Worm (Caenorhabditis elegans) whole organism, L3 larva: ENCODE data around the gene F09E10.7.

Experiments used
- R02D3.7 ChIP-seq: fragments of 150-350 bp; optimal IDR thresholded peaks from 2 replicates; lab custom pipeline; 2014; ENCODE audit warnings: missing biosample characterization, missing genetic modification characterization
- ZK546.5 ChIP-seq: sonication (generic microtip); optimal IDR thresholded peaks from 2 replicates; lab custom pipeline; 2017; ENCODE audit warnings: missing biosample characterization, missing genetic modification characterization
- aly-2 ChIP-seq: fragments of 150-350 bp; optimal IDR thresholded peaks from 2 replicates; lab custom pipeline; 2014; ENCODE audit warnings: missing biosample characterization, missing genetic modification characterization
- ama-1 ChIP-seq: fragments of 150-350 bp; optimal IDR thresholded peaks from 2 replicates; lab custom pipeline; 2018
- ceh-16 ChIP-seq: sonication (generic microtip); optimal IDR thresholded peaks from 2 replicates; lab custom pipeline; 2017; ENCODE audit warnings: missing biosample characterization, missing genetic modification characterization
- ceh-28 ChIP-seq: fragments of 150-350 bp; optimal IDR thresholded peaks from 2 replicates; lab custom pipeline; 2014; ENCODE audit warnings: missing biosample characterization, missing genetic modification reagents, missing genetic modification characterization
- ceh-82 ChIP-seq: fragments of 150-350 bp; optimal IDR thresholded peaks from 2 replicates; lab custom pipeline; 2014; ENCODE audit warnings: missing biosample characterization, missing genetic modification characterization
- ceh-9 ChIP-seq: sonication (generic microtip); optimal IDR thresholded peaks from 2 replicates; lab custom pipeline; 2018; ENCODE audit warnings: missing biosample characterization, missing genetic modification characterization
- daf-12 ChIP-seq: fragments of 150-350 bp; optimal IDR thresholded peaks from 2 replicates; lab custom pipeline; 2014; ENCODE audit warnings: missing biosample characterization, missing genetic modification reagents, missing genetic modification characterization
- egl-27 ChIP-seq: sonication (generic microtip); optimal IDR thresholded peaks from 4 replicates; lab custom pipeline; 2017; ENCODE audit warnings: missing biosample characterization, missing genetic modification reagents, missing genetic modification characterization
- egl-5 ChIP-seq: fragments of 150-350 bp; optimal IDR thresholded peaks from 2 replicates; lab custom pipeline; 2017; ENCODE audit warnings: missing biosample characterization, missing genetic modification reagents, missing genetic modification characterization, inconsistent platforms
- elt-1 ChIP-seq: fragments of 150-350 bp; optimal IDR thresholded peaks from 2 replicates; lab custom pipeline; 2014; ENCODE audit warnings: missing biosample characterization, missing genetic modification characterization
- elt-2 ChIP-seq: sonication (generic microtip); optimal IDR thresholded peaks from 2 replicates; lab custom pipeline; 2016; ENCODE audit warnings: missing genetic modification reagents, mild to moderate bottlenecking, missing genetic modification characterization, missing compliant biosample characterization
- elt-3 ChIP-seq, 3 experiments: fragments of 150-350 bp in 1 of 3; sonication (generic microtip) in 2 of 3; optimal IDR thresholded peaks; 2 replicates in 2 of 3; 4 replicates in 1 of 3; lab custom pipeline; 2014 to 2017; ENCODE audit warnings: missing biosample characterization in 3 of 3, missing genetic modification characterization in 3 of 3
- eor-1 ChIP-seq, 2 experiments: fragments of 150-350 bp; optimal IDR thresholded peaks; 2 replicates each; lab custom pipeline; 2014 to 2018; ENCODE audit warnings: missing biosample characterization in 2 of 2, missing genetic modification characterization in 2 of 2
- fkh-10 ChIP-seq: sonication (generic microtip); optimal IDR thresholded peaks from 2 replicates; lab custom pipeline; 2017; ENCODE audit warnings: missing biosample characterization, missing genetic modification reagents, missing genetic modification characterization
- fkh-2 ChIP-seq: fragments of 150-350 bp; optimal IDR thresholded peaks from 2 replicates; lab custom pipeline; 2014; ENCODE audit warnings: missing biosample characterization, missing genetic modification reagents, missing genetic modification characterization
- fos-1 ChIP-seq: fragments of 150-350 bp; optimal IDR thresholded peaks from 2 replicates; lab custom pipeline; 2014; ENCODE audit warnings: missing biosample characterization, missing genetic modification characterization
- hmg-11 ChIP-seq: sonication (generic microtip); optimal IDR thresholded peaks from 2 replicates; lab custom pipeline; 2016; ENCODE audit warnings: missing genetic modification characterization, missing compliant biosample characterization
- jun-1 ChIP-seq: fragments of 150-350 bp; optimal IDR thresholded peaks from 2 replicates; lab custom pipeline; 2014; ENCODE audit warnings: missing biosample characterization, missing genetic modification reagents, missing genetic modification characterization
- lin-15B ChIP-seq: fragments of 150-350 bp; optimal IDR thresholded peaks from 2 replicates; lab custom pipeline; 2014; ENCODE audit warnings: missing biosample characterization, missing genetic modification characterization
- lin-39 ChIP-seq: fragments of 150-350 bp; optimal IDR thresholded peaks from 2 replicates; lab custom pipeline; 2018; ENCODE audit warnings: missing biosample characterization, missing genetic modification reagents, missing genetic modification characterization
- mdl-1 ChIP-seq: fragments of 150-350 bp; optimal IDR thresholded peaks from 2 replicates; lab custom pipeline; 2014; ENCODE audit warnings: missing biosample characterization, missing genetic modification characterization
- mml-1 ChIP-seq: fragments of 150-350 bp; sonication (generic microtip); optimal IDR thresholded peaks from 3 replicates; lab custom pipeline; 2014; ENCODE audit warnings: missing biosample characterization, missing genetic modification characterization
- nfya-1 ChIP-seq: sonication (generic microtip); optimal IDR thresholded peaks from 2 replicates; lab custom pipeline; 2017; ENCODE audit warnings: missing genetic modification characterization, mild to moderate bottlenecking, missing compliant biosample characterization, antibody characterized with exemption, moderate library complexity; ENCODE audit not compliant: insufficient read depth
- nhr-11 ChIP-seq: fragments of 150-350 bp; optimal IDR thresholded peaks from 2 replicates; lab custom pipeline; 2014; ENCODE audit warnings: missing biosample characterization, missing genetic modification characterization
- nhr-12 ChIP-seq: fragments of 150-350 bp; optimal IDR thresholded peaks from 2 replicates; lab custom pipeline; 2014; ENCODE audit warnings: missing biosample characterization, missing genetic modification characterization
- nhr-23 ChIP-seq: fragments of 150-350 bp; optimal IDR thresholded peaks from 2 replicates; lab custom pipeline; 2014; ENCODE audit warnings: missing biosample characterization, missing genetic modification reagents, missing genetic modification characterization
- nhr-237 ChIP-seq: fragments of 150-350 bp; optimal IDR thresholded peaks from 2 replicates; lab custom pipeline; 2014; ENCODE audit warnings: missing biosample characterization, missing genetic modification characterization
- nhr-25 ChIP-seq: sonication (generic microtip); optimal IDR thresholded peaks from 2 replicates; lab custom pipeline; 2017; ENCODE audit warnings: missing biosample characterization, missing genetic modification characterization
- nhr-28 ChIP-seq: fragments of 150-350 bp; optimal IDR thresholded peaks from 2 replicates; lab custom pipeline; 2014; ENCODE audit warnings: missing biosample characterization, missing genetic modification characterization
- nhr-43 ChIP-seq: sonication (generic microtip); optimal IDR thresholded peaks from 2 replicates; lab custom pipeline; 2016; ENCODE audit warnings: mild to moderate bottlenecking, missing genetic modification characterization, missing compliant biosample characterization; ENCODE audit not compliant: poor library complexity, severe bottlenecking
- nhr-67 ChIP-seq: fragments of 150-350 bp; optimal IDR thresholded peaks from 2 replicates; lab custom pipeline; 2014; ENCODE audit warnings: missing biosample characterization, missing genetic modification characterization
- nhr-76 ChIP-seq: fragments of 150-350 bp; sonication (generic microtip); optimal IDR thresholded peaks from 5 replicates; lab custom pipeline; 2014; ENCODE audit warnings: missing biosample characterization, missing genetic modification characterization
- nhr-77 ChIP-seq: fragments of 150-350 bp; optimal IDR thresholded peaks from 2 replicates; lab custom pipeline; 2014; ENCODE audit warnings: missing biosample characterization, missing genetic modification characterization
- pha-4 ChIP-seq: fragments of 150-350 bp; optimal IDR thresholded peaks from 2 replicates; lab custom pipeline; 2014; ENCODE audit warnings: missing biosample characterization, missing genetic modification reagents, missing genetic modification characterization
- pqm-1 ChIP-seq: fragments of 150-350 bp; optimal IDR thresholded peaks from 2 replicates; lab custom pipeline; 2017; ENCODE audit warnings: missing biosample characterization, missing genetic modification characterization, inconsistent platforms
- sea-2 ChIP-seq: fragments of 150-350 bp; sonication (generic microtip); optimal IDR thresholded peaks from 4 replicates; lab custom pipeline; 2014; ENCODE audit warnings: missing biosample characterization, missing genetic modification reagents, missing genetic modification characterization
- skn-1 ChIP-seq: fragments of 150-350 bp; optimal IDR thresholded peaks from 2 replicates; lab custom pipeline; 2014; ENCODE audit warnings: missing biosample characterization, missing genetic modification characterization
- snpc-4 ChIP-seq: fragments of 150-350 bp; optimal IDR thresholded peaks from 2 replicates; lab custom pipeline; 2014; ENCODE audit warnings: missing biosample characterization, missing genetic modification characterization
- tbx-2 ChIP-seq: sonication (generic microtip); optimal IDR thresholded peaks from 2 replicates; lab custom pipeline; 2016; ENCODE audit warnings: mild to moderate bottlenecking, missing genetic modification characterization, missing compliant biosample characterization
- unc-39 ChIP-seq: sonication (generic microtip); optimal IDR thresholded peaks from 4 replicates; lab custom pipeline; 2017; ENCODE audit warnings: missing biosample characterization, missing genetic modification characterization
- unc-62 ChIP-seq: fragments of 150-350 bp; sonication (generic microtip); optimal IDR thresholded peaks from 4 replicates; lab custom pipeline; 2014; ENCODE audit warnings: missing biosample characterization, missing genetic modification reagents, missing genetic modification characterization
- zag-1 ChIP-seq: fragments of 150-350 bp; optimal IDR thresholded peaks from 2 replicates; lab custom pipeline; 2014; ENCODE audit warnings: missing biosample characterization, missing genetic modification characterization
- ztf-11 ChIP-seq: fragments of 150-350 bp; optimal IDR thresholded peaks from 2 replicates; lab custom pipeline; 2014; ENCODE audit warnings: missing biosample characterization, missing genetic modification characterization
- ztf-4 ChIP-seq: fragments of 150-350 bp; optimal IDR thresholded peaks from 2 replicates; lab custom pipeline; 2014; ENCODE audit warnings: missing biosample characterization, missing genetic modification characterization

Gene F09E10.7

DNA sequence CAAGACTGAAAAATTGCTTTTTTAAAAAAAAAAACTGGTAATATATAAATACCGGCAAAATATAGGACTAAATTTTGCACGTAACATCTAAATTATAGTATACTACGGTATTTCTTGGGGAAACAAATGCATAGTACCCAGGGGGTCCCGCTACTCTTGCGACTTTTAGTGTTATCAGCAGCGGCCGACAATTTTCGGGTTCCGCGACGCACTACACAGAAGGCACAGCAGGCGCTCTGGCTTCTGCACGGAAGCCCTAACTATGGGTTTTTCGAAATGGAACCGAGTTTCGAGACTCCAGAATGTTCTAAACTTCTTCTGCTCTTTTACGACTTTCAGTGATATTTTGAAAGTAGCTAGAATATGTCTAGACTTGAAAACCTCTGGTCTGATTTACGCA is 14.9 kb upstream of the F09E10.7 start:
- TF ChIP-seq snpc-4 (tag; lab: Kevin White, UChicago) (peak; percentile 16), ama-1 (lab: Kevin White, UChicago) (no peak)
- TF ChIP-seq, all 47 proteins: peak for 1

- TF ChIP-seq ztf-11 (tag; lab: Kevin White, UChicago) (no peak), nhr-237 (no peak)
These were observed 11.5 kb upstream of the F09E10.7 start for ce11 chrX:1513153-1513552.

DNA sequence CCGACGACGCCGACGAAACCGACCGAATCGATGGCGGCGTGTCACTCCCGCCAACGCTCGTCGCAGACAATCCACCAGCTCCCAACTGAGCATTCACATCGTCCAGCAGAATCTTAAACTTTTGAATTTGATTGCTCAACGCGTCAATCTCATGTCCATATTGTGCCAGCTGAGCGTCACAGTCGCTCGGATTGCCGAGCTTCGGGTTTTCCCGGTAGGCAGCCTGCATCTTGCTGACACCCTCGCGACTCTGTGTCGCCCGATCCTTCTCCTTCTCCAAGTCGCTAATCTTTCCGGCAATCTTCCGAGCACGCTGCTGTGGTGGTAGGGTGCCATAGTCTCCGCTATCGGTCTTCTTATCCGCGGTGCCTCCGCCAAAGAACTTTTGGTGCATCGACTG is 10.7 kb upstream of the F09E10.7 start:
- TF ChIP-seq ZK546.5 (tag; lab: Kevin White, UChicago) (no peak), ceh-28 (tag; lab: Kevin White, UChicago) (no peak), fkh-2 (tag; lab: Kevin White, UChicago) (no peak), ceh-16 (tag; lab: Kevin White, UChicago) (no peak), sea-2 (GFP tag; lab: Kevin White, UChicago) (no peak), nhr-23 (no peak), zag-1 (tag; lab: Kevin White, UChicago) (no peak), lin-15B (no peak), elt-2 (tag; lab: Kevin White, UChicago) (no peak), pha-4 (no peak)

- TF ChIP-seq ztf-11 (tag; lab: Kevin White, UChicago) (no peak), nhr-28 (tag; lab: Kevin White, UChicago) (no peak), fkh-10 (GFP tag; lab: Kevin White, UChicago) (no peak), daf-12 (tag; lab: Kevin White, UChicago) (no peak), fos-1 (tag; lab: Kevin White, UChicago) (no peak), lin-15B (peak; percentile 27), snpc-4 (tag; lab: Kevin White, UChicago) (no peak), lin-39 (peak; percentile 21), pqm-1 (tag; lab: Kevin White, UChicago) (peak; percentile 95), sea-2 (GFP tag; lab: Kevin White, UChicago) (no peak), nhr-77 (tag; lab: Kevin White, UChicago) (no peak), aly-2 (tag; lab: Kevin White, UChicago) (no peak), elt-1 (tag; lab: Kevin White, UChicago) (peak; percentile 62), ceh-16 (tag; lab: Kevin White, UChicago) (no peak), fkh-2 (tag; lab: Kevin White, UChicago) (no peak), nhr-25 (tag; lab: Kevin White, UChicago) (peak; percentile 83), nhr-12 (tag; lab: Kevin White, UChicago) (no peak), nhr-11 (peak; percentile 87), ama-1 (lab: Kevin White, UChicago) (peak; percentile 100), nhr-76 (tag; lab: Kevin White, UChicago) (no peak), mdl-1 (tag; lab: Kevin White, UChicago) (peak; percentile 9), ceh-28 (tag; lab: Kevin White, UChicago) (peak; percentile 66), ZK546.5 (tag; lab: Kevin White, UChicago) (no peak), unc-39 (tag; lab: Kevin White, UChicago) (no peak), egl-5 (tag; lab: Kevin White, UChicago) (peak; percentile 40), nhr-43 (peak; percentile 83), zag-1 (tag; lab: Kevin White, UChicago) (no peak), ceh-82 (no peak), jun-1 (peak; percentile 94), hmg-11 (tag; lab: Kevin White, UChicago) (no peak), nhr-237 (no peak), pha-4 (peak; percentile 100), tbx-2 (peak; percentile 31), R02D3.7 (tag; lab: Kevin White, UChicago) (peak; percentile 26), nhr-67 (no peak), nfya-1 (tag; lab: Kevin White, UChicago) (peak; percentile 49), unc-62 (GFP tag; lab: Kevin White, UChicago) (no peak), egl-27 (tag; lab: Kevin White, UChicago) (no peak), ceh-9 (no peak), elt-2 (tag; lab: Kevin White, UChicago) (peak; percentile 93), nhr-23 (peak; percentile 77), mml-1 (tag; lab: Kevin White, UChicago) (no peak), eor-1 (tag; optimal IDR thresholded peaks at IDR 0.05; lab: Kevin White, UChicago) (peak in 1 of 2 experiments; percentile 66), ztf-4 (no peak), elt-3 (tag; optimal IDR thresholded peaks at IDR 0.05; lab: Kevin White, UChicago) (no peak), skn-1 (peak; percentile 20)
These were observed 3.0 kb upstream of the F09E10.7 start for ce11 chrX:1504529-1505080.
